Worm (Caenorhabditis elegans) whole organism, young adult: ENCODE measurements around the gene grd-8.

ENCODE experiments used
- B0261.1 ChIP-seq: sonication (generic microtip); optimal IDR thresholded peaks from 2 replicates; lab custom pipeline; 2016; ENCODE audit warnings: mild to moderate bottlenecking, missing genetic modification characterization, moderate library complexity, missing compliant biosample characterization
- C06A6.2 ChIP-seq: fragments of 200-800 bp; sonication (Bioruptor generic); conservative IDR thresholded peaks from 2 replicates; pipeline ENCODE4 v1.3.6; 2022; ENCODE audit warnings: missing genetic modification characterization, missing compliant biosample characterization
- C17E4.6 ChIP-seq: fragments of 200-800 bp; sonication (Bioruptor generic); IDR thresholded peaks from 2 replicates; pipeline ENCODE4 v1.3.6; 2022; ENCODE audit warnings: missing genetic modification reagents, missing genetic modification characterization, missing compliant biosample characterization
- D2030.7 ChIP-seq: fragments of 200-800 bp; sonication (Bioruptor generic); IDR thresholded peaks from 2 replicates; pipeline ENCODE4 v1.3.6; 2022; ENCODE audit warnings: missing genetic modification reagents, missing genetic modification characterization, missing compliant biosample characterization
- F22D6.2 ChIP-seq: sonication (generic microtip); optimal IDR thresholded peaks from 2 replicates; lab custom pipeline; 2016; ENCODE audit warnings: mild to moderate bottlenecking, missing genetic modification characterization, missing compliant biosample characterization
- F33H1.4 ChIP-seq: fragments of 200-800 bp; sonication (Bioruptor generic); IDR thresholded peaks from 2 replicates; pipeline ENCODE4 v1.3.6; 2022; ENCODE audit warnings: missing genetic modification reagents, missing genetic modification characterization, missing compliant biosample characterization
- F49E8.2 ChIP-seq: sonication (generic microtip); optimal IDR thresholded peaks from 3 replicates; lab custom pipeline; 2017; ENCODE audit warnings: missing genetic modification characterization, mild to moderate bottlenecking, missing compliant biosample characterization, antibody characterized with exemption, moderate library complexity; ENCODE audit not compliant: insufficient read depth
- K12H6.12 ChIP-seq: fragments of 200-800 bp; sonication (Bioruptor generic); optimal IDR thresholded peaks from 2 replicates; lab custom pipeline; 2018; ENCODE audit warnings: mild to moderate bottlenecking, missing genetic modification characterization, missing compliant biosample characterization
- T07F8.4 ChIP-seq: sonication (generic microtip); optimal IDR thresholded peaks from 2 replicates; lab custom pipeline; 2016; ENCODE audit warnings: mild to moderate bottlenecking, missing genetic modification characterization, moderate library complexity, missing compliant biosample characterization
- Y53F4B.3 ChIP-seq: fragments of 200-800 bp; sonication (Bioruptor generic); IDR thresholded peaks from 2 replicates; pipeline ENCODE4 v1.3.6; 2022; ENCODE audit warnings: missing genetic modification reagents, missing genetic modification characterization, missing compliant biosample characterization
- Y56A3A.18 ChIP-seq: fragments of 200-800 bp; sonication (Bioruptor generic); IDR thresholded peaks from 2 replicates; pipeline ENCODE4 v1.3.6; 2022; ENCODE audit warnings: missing genetic modification reagents, missing genetic modification characterization, missing compliant biosample characterization
- Y67H2A.10 ChIP-seq: fragments of 200-800 bp; sonication (Bioruptor generic); conservative IDR thresholded peaks from 2 replicates; pipeline ENCODE4 v1.3.6; 2022; ENCODE audit warnings: missing genetic modification reagents, missing genetic modification characterization, missing compliant biosample characterization
- akir-1 ChIP-seq: fragments of 200-800 bp; sonication (Bioruptor generic); optimal IDR thresholded peaks from 2 replicates; lab custom pipeline; 2018; ENCODE audit warnings: mild to moderate bottlenecking, missing genetic modification characterization, moderate library complexity, missing compliant biosample characterization
- aptf-2 ChIP-seq: fragments of 200-800 bp; sonication (Bioruptor generic); conservative IDR thresholded peaks from 2 replicates; pipeline ENCODE4 v1.3.6; 2022; ENCODE audit warnings: missing genetic modification reagents, missing genetic modification characterization, missing compliant biosample characterization
- atf-7 ChIP-seq: sonication (generic microtip); optimal IDR thresholded peaks from 2 replicates; lab custom pipeline; 2017; ENCODE audit warnings: mild to moderate bottlenecking, missing genetic modification characterization, missing compliant biosample characterization
- bed-1 ChIP-seq: fragments of 200-800 bp; sonication (Bioruptor generic); IDR thresholded peaks from 2 replicates; pipeline ENCODE4 v1.3.6; 2022; ENCODE audit warnings: missing genetic modification reagents, missing genetic modification characterization, missing compliant biosample characterization
- bed-2 ChIP-seq: fragments of 200-800 bp; sonication (Bioruptor generic); IDR thresholded peaks from 2 replicates; pipeline ENCODE4 v1.3.6; 2022; ENCODE audit warnings: missing genetic modification reagents, missing genetic modification characterization, missing compliant biosample characterization
- cebp-1 ChIP-seq, 2 experiments: fragments of 200-800 bp in 1 of 2; sonication (Bioruptor generic) in 1 of 2; sonication (generic microtip) in 1 of 2; IDR thresholded peaks in 1 of 2; optimal IDR thresholded peaks in 1 of 2; 2 replicates each; pipeline versions ENCODE4 v1.3.6 to Lab custom; 2017 to 2022; ENCODE audit warnings: missing compliant biosample characterization in 2 of 2, missing genetic modification characterization in 2 of 2, mild to moderate bottlenecking in 1 of 2, missing genetic modification reagents in 1 of 2, moderate library complexity in 1 of 2
- ceh-100 ChIP-seq: fragments of 200-800 bp; sonication (Bioruptor generic); IDR thresholded peaks from 2 replicates; pipeline ENCODE4 v1.3.6; 2022; ENCODE audit warnings: missing genetic modification reagents, missing genetic modification characterization, missing compliant biosample characterization
- ceh-27 ChIP-seq: fragments of 200-800 bp; sonication (Bioruptor generic); optimal IDR thresholded peaks from 2 replicates; lab custom pipeline; 2018; ENCODE audit warnings: mild to moderate bottlenecking, missing genetic modification characterization, moderate library complexity, missing compliant biosample characterization
- ceh-40 ChIP-seq: fragments of 200-800 bp; sonication (Bioruptor generic); IDR thresholded peaks from 2 replicates; pipeline ENCODE4 v1.3.6; 2022; ENCODE audit warnings: missing genetic modification characterization, missing compliant biosample characterization
- ceh-79 ChIP-seq: sonication (generic microtip); optimal IDR thresholded peaks from 2 replicates; lab custom pipeline; 2017; ENCODE audit warnings: mild to moderate bottlenecking, missing genetic modification characterization, missing compliant biosample characterization
- chd-7 ChIP-seq: sonication (generic microtip); optimal IDR thresholded peaks from 2 replicates; lab custom pipeline; 2016; ENCODE audit warnings: mild to moderate bottlenecking, missing genetic modification characterization, moderate library complexity, missing compliant biosample characterization
- dox-1 ChIP-seq: fragments of 200-800 bp; sonication (Bioruptor generic); IDR thresholded peaks from 2 replicates; pipeline ENCODE4 v1.3.6; 2022; ENCODE audit warnings: missing genetic modification reagents, missing genetic modification characterization, missing compliant biosample characterization
- efl-1 ChIP-seq: fragments of 150-350 bp; optimal IDR thresholded peaks from 2 replicates; lab custom pipeline; 2014; ENCODE audit warnings: missing biosample characterization, missing genetic modification reagents, missing genetic modification characterization
- egl-18 ChIP-seq: fragments of 200-800 bp; sonication (Bioruptor generic); IDR thresholded peaks from 2 replicates; pipeline ENCODE4 v1.3.6; 2022; ENCODE audit warnings: missing genetic modification reagents, missing genetic modification characterization, missing compliant biosample characterization
- ekl-4 ChIP-seq: fragments of 200-800 bp; sonication (Bioruptor generic); IDR thresholded peaks from 2 replicates; pipeline ENCODE4 v1.3.6; 2022; ENCODE audit warnings: missing genetic modification reagents, missing genetic modification characterization, missing compliant biosample characterization
- gei-17 ChIP-seq: fragments of 200-800 bp; sonication (Bioruptor generic); optimal IDR thresholded peaks from 2 replicates; lab custom pipeline; 2018; ENCODE audit warnings: mild to moderate bottlenecking, missing genetic modification characterization, missing compliant biosample characterization
- hrde-1 ChIP-seq: sonication (generic microtip); optimal IDR thresholded peaks from 2 replicates; lab custom pipeline; 2016; ENCODE audit warnings: missing genetic modification characterization, mild to moderate bottlenecking, missing compliant biosample characterization, moderate library complexity, missing genotype, missing genetic modification reagents, borderline replicate concordance
- hsf-1 ChIP-seq: fragments of 200-800 bp; sonication (Bioruptor generic); IDR thresholded peaks from 2 replicates; pipeline ENCODE4 v1.3.6; 2022; ENCODE audit warnings: missing genetic modification reagents, missing genetic modification characterization, missing compliant biosample characterization
- lag-1 ChIP-seq: fragments of 200-800 bp; sonication (Bioruptor generic); IDR thresholded peaks from 2 replicates; pipeline ENCODE4 v1.3.6; 2022; ENCODE audit warnings: missing genetic modification reagents, missing genetic modification characterization, missing compliant biosample characterization
- lin-40 ChIP-seq: sonication (generic microtip); optimal IDR thresholded peaks from 2 replicates; lab custom pipeline; 2016; ENCODE audit warnings: missing genetic modification characterization, mild to moderate bottlenecking, missing compliant biosample characterization, missing genotype, missing genetic modification reagents
- lsl-1 ChIP-seq: fragments of 200-800 bp; sonication (Bioruptor generic); optimal IDR thresholded peaks from 2 replicates; lab custom pipeline; 2018; ENCODE audit warnings: mild to moderate bottlenecking, missing genetic modification characterization, moderate library complexity, missing compliant biosample characterization
- lsy-27 ChIP-seq: sonication (generic microtip); optimal IDR thresholded peaks from 2 replicates; lab custom pipeline; 2017; ENCODE audit warnings: missing genetic modification characterization, mild to moderate bottlenecking, missing compliant biosample characterization, antibody characterized with exemption, missing genotype, borderline replicate concordance; ENCODE audit not compliant: insufficient read depth
- nfya-1 ChIP-seq: sonication (generic microtip); optimal IDR thresholded peaks from 2 replicates; lab custom pipeline; 2017; ENCODE audit warnings: antibody characterized with exemption, missing compliant biosample characterization, missing genetic modification characterization, borderline replicate concordance; ENCODE audit not compliant: insufficient read depth
- nfya-2 ChIP-seq: fragments of 200-800 bp; sonication (Bioruptor generic); IDR thresholded peaks from 2 replicates; pipeline ENCODE4 v1.3.6; 2022; ENCODE audit warnings: missing genetic modification reagents, missing genetic modification characterization, missing compliant biosample characterization
- nhr-120 ChIP-seq: fragments of 200-800 bp; sonication (Bioruptor generic); IDR thresholded peaks from 2 replicates; pipeline ENCODE4 v1.3.6; 2022; ENCODE audit warnings: missing genetic modification characterization, missing compliant biosample characterization
- rcor-1 ChIP-seq: fragments of 200-800 bp; sonication (Bioruptor generic); IDR thresholded peaks from 2 replicates; pipeline ENCODE4 v1.3.6; 2022; ENCODE audit warnings: missing genetic modification reagents, missing genetic modification characterization, missing compliant biosample characterization
- rec-8 ChIP-seq, 2 experiments: sonication (generic microtip); optimal IDR thresholded peaks; 2 replicates each; lab custom pipeline; 2016; ENCODE audit warnings: mild to moderate bottlenecking in 2 of 2, missing genetic modification characterization in 2 of 2, missing genetic modification reagents in 2 of 2, missing genotype in 2 of 2, missing biosample characterization in 1 of 2, missing compliant biosample characterization in 1 of 2, moderate library complexity in 1 of 2
- sptf-2 ChIP-seq: fragments of 200-800 bp; sonication (Bioruptor generic); optimal IDR thresholded peaks from 2 replicates; lab custom pipeline; 2018; ENCODE audit warnings: mild to moderate bottlenecking, missing genetic modification characterization, missing compliant biosample characterization
- xnd-1 ChIP-seq: sonication (generic microtip); optimal IDR thresholded peaks from 2 replicates; lab custom pipeline; 2016; ENCODE audit warnings: missing genotype, missing genetic modification reagents, missing genetic modification characterization, missing compliant biosample characterization
- zim-3 ChIP-seq: sonication (generic microtip); optimal IDR thresholded peaks from 2 replicates; lab custom pipeline; 2017; ENCODE audit warnings: mild to moderate bottlenecking, missing genetic modification characterization, moderate library complexity, missing compliant biosample characterization
- ztf-22 ChIP-seq: fragments of 200-800 bp; sonication (Bioruptor generic); optimal IDR thresholded peaks from 2 replicates; lab custom pipeline; 2018; ENCODE audit warnings: mild to moderate bottlenecking, missing genetic modification characterization, moderate library complexity, missing compliant biosample characterization
- ztf-28 ChIP-seq: fragments of 200-800 bp; sonication (Bioruptor generic); IDR thresholded peaks from 2 replicates; pipeline ENCODE4 v1.3.6; 2022; ENCODE audit warnings: missing genetic modification reagents, missing genetic modification characterization, missing compliant biosample characterization
- ztf-6 ChIP-seq: fragments of 200-800 bp; sonication (Bioruptor generic); IDR thresholded peaks from 2 replicates; pipeline ENCODE4 v1.3.6; 2022; ENCODE audit warnings: missing genetic modification reagents, missing genetic modification characterization, missing compliant biosample characterization

grd-8 gene

ce11 chrV:7875456-7875855 lies 33.1 kb downstream of the grd-8 start, which contains the start of gene F40A3.4:
TSS of gene F40A3.4 (plus strand) at chrV:7875756.
- no peak for TF ChIP-seq atf-7
- no peak for TF ChIP-seq ceh-40 (GFP tag; lab: Robert Waterston, UW)
- TF ChIP-seq ekl-4 (GFP tag; lab: Robert Waterston, UW), result no peak
- TF ChIP-seq B0261.1 (tag; lab: Kevin White, UChicago), result no peak
- no peak for TF ChIP-seq ceh-100 (GFP tag; lab: Robert Waterston, UW)
- no peak for TF ChIP-seq chd-7
- no peak for TF ChIP-seq dox-1 (GFP tag; lab: Robert Waterston, UW)
- TF ChIP-seq egl-18 (GFP tag; lab: Robert Waterston, UW), result no peak
- no peak for TF ChIP-seq aptf-2 (GFP tag; lab: Robert Waterston, UW)
- TF ChIP-seq cebp-1 (GFP tag; IDR thresholded peaks at IDR 0.05; lab: Robert Waterston, UW), result no peak
- TF ChIP-seq cebp-1 (tag; optimal IDR thresholded peaks at IDR 0.05; lab: Kevin White, UChicago), result no peak
- no peak for TF ChIP-seq bed-1 (GFP tag; lab: Robert Waterston, UW)
- no peak for TF ChIP-seq efl-1 (GFP tag; lab: Kevin White, UChicago)
- TF ChIP-seq C06A6.2 (GFP tag; lab: Robert Waterston, UW), result no peak
- no peak for TF ChIP-seq rcor-1 (GFP tag; lab: Robert Waterston, UW)

ce11 chrV:7876881-7877475 lies 34.6 kb downstream of the grd-8 start, which contains the start of gene F40A3.3:
TSS of gene F40A3.3 (plus strand) at chrV:7877444.
- TF ChIP-seq lsl-1 (peak; percentile 85), gei-17 (GFP tag; lab: Kevin White, UChicago) (no peak), lin-40 (no peak), ceh-40 (GFP tag; lab: Robert Waterston, UW) (no peak), akir-1 (no peak), lag-1 (no peak), ceh-79 (tag; lab: Kevin White, UChicago) (no peak), nhr-120 (GFP tag; lab: Robert Waterston, UW) (no peak), F22D6.2 (tag; lab: Kevin White, UChicago) (no peak), C06A6.2 (GFP tag; lab: Robert Waterston, UW) (no peak), ztf-6 (no peak), ceh-27 (GFP tag; lab: Kevin White, UChicago) (no peak), Y67H2A.10 (no peak), Y53F4B.3 (GFP tag; lab: Robert Waterston, UW) (no peak), nfya-2 (GFP tag; lab: Robert Waterston, UW) (no peak), rcor-1 (GFP tag; lab: Robert Waterston, UW) (no peak), T07F8.4 (no peak), F33H1.4 (GFP tag; lab: Robert Waterston, UW) (peak; percentile 85), xnd-1 (tag; lab: Kevin White, UChicago) (peak; percentile 80), sptf-2 (GFP tag; lab: Kevin White, UChicago) (no peak), bed-2 (GFP tag; lab: Robert Waterston, UW) (no peak), hrde-1 (tag; lab: Kevin White, UChicago) (no peak), D2030.7 (GFP tag; lab: Robert Waterston, UW) (peak; percentile 31; the same call in 1 of the 2 replicates), Y56A3A.18 (no peak), C17E4.6 (no peak), nfya-1 (tag; lab: Kevin White, UChicago) (no peak), lsy-27 (tag; lab: Kevin White, UChicago) (no peak), zim-3 (tag; lab: Kevin White, UChicago) (no peak), rec-8 (tag; optimal IDR thresholded peaks at IDR 0.05; lab: Kevin White, UChicago) (no peak), hsf-1 (peak; percentile 81), ztf-28 (GFP tag; lab: Robert Waterston, UW) (no peak), K12H6.12 (tag; lab: Kevin White, UChicago) (no peak), ztf-22 (GFP tag; lab: Kevin White, UChicago) (no peak), dox-1 (GFP tag; lab: Robert Waterston, UW) (no peak), F49E8.2 (tag; lab: Kevin White, UChicago) (no peak), egl-18 (GFP tag; lab: Robert Waterston, UW) (no peak)
